Fruit fly (Drosophila melanogaster) whole organism, embryonic: ENCODE data around the gene CG7611.

Experiments
- Adf1 ChIP-seq: fragments of 200-800 bp; sonication (Bioruptor generic); IDR thresholded peaks from 2 replicates; pipeline ENCODE4 v1.3.6; 2022; ENCODE audit warnings: missing biosample characterization, missing genetic modification characterization
- Bdp1 ChIP-seq: fragments of 200-800 bp; sonication (Bioruptor generic); optimal IDR thresholded peaks from 3 replicates; lab custom pipeline; 2016; ENCODE audit warnings: missing biosample characterization, missing genetic modification characterization
- CG10209 ChIP-seq: fragments of 200-800 bp; sonication (Bioruptor generic); optimal IDR thresholded peaks from 3 replicates; lab custom pipeline; 2017; ENCODE audit warnings: missing biosample characterization, mild to moderate bottlenecking, missing genetic modification characterization, missing genetic modification reagents
- CG15696 ChIP-seq: fragments of 200-800 bp; sonication (Bioruptor generic); optimal IDR thresholded peaks from 2 replicates; lab custom pipeline; 2019; ENCODE audit warnings: missing biosample characterization, mild to moderate bottlenecking, missing genetic modification characterization, moderate library complexity
- CG1602 ChIP-seq: fragments of 200-800 bp; sonication (Bioruptor generic); optimal IDR thresholded peaks from 3 replicates; lab custom pipeline; 2016; ENCODE audit warnings: missing biosample characterization, missing genetic modification characterization
- CG16813 ChIP-seq: fragments of 200-800 bp; sonication (Bioruptor generic); IDR thresholded peaks from 3 replicates; pipeline ENCODE4 v1.3.6; 2022; ENCODE audit warnings: missing biosample characterization, missing genetic modification characterization; ENCODE audit not compliant: partially characterized antibody
- CG17829 ChIP-seq: fragments of 200-800 bp; optimal IDR thresholded peaks from 2 replicates; lab custom pipeline; 2019; ENCODE audit warnings: missing biosample characterization, mild to moderate bottlenecking, missing genetic modification characterization, moderate library complexity
- CG1832 ChIP-seq: fragments of 200-800 bp; sonication (Bioruptor generic); optimal IDR thresholded peaks from 2 replicates; lab custom pipeline; 2017; ENCODE audit warnings: missing biosample characterization, mild to moderate bottlenecking, missing genetic modification characterization, inconsistent platforms
- CG18476 ChIP-seq: fragments of 200-800 bp; sonication (Bioruptor generic); optimal IDR thresholded peaks from 2 replicates; lab custom pipeline; 2016; ENCODE audit warnings: missing biosample characterization, mild to moderate bottlenecking, missing genetic modification characterization
- CG2120 ChIP-seq: fragments of 200-800 bp; sonication (Bioruptor generic); optimal IDR thresholded peaks from 3 replicates; lab custom pipeline; 2016; ENCODE audit warnings: missing biosample characterization, missing genetic modification characterization
- CG33213 ChIP-seq: fragments of 200-800 bp; sonication (Bioruptor generic); optimal IDR thresholded peaks from 3 replicates; lab custom pipeline; 2016; ENCODE audit warnings: missing biosample characterization, missing genetic modification characterization
- CG4424 ChIP-seq: fragments of 200-800 bp; sonication (Bioruptor generic); optimal IDR thresholded peaks from 3 replicates; lab custom pipeline; 2016; ENCODE audit warnings: missing biosample characterization, missing genetic modification characterization
- CG5953 ChIP-seq: fragments of 200-800 bp; sonication (Bioruptor generic); IDR thresholded peaks from 2 replicates; pipeline ENCODE4 v1.3.6; 2022; ENCODE audit warnings: missing biosample characterization, missing genetic modification characterization
- CG7357 ChIP-seq: fragments of 200-800 bp; sonication (Bioruptor generic); IDR thresholded peaks from 3 replicates; pipeline ENCODE4 v1.3.6; 2022; ENCODE audit warnings: missing biosample characterization, missing genetic modification characterization
- CG7963 ChIP-seq: fragments of 200-800 bp; sonication (Bioruptor generic); IDR thresholded peaks from 3 replicates; pipeline ENCODE4 v1.3.6; 2022; ENCODE audit warnings: missing biosample characterization, missing genetic modification characterization; ENCODE audit not compliant: partially characterized antibody
- CG8944 ChIP-seq: fragments of 200-800 bp; sonication (Bioruptor generic); optimal IDR thresholded peaks from 3 replicates; lab custom pipeline; 2016; ENCODE audit warnings: missing biosample characterization, missing genetic modification characterization
- CG9437 ChIP-seq: fragments of 200-800 bp; sonication (Bioruptor generic); optimal IDR thresholded peaks from 2 replicates; lab custom pipeline; 2018; ENCODE audit warnings: missing biosample characterization, mild to moderate bottlenecking, missing genetic modification characterization
- CkIIα-i1 ChIP-seq: fragments of 200-800 bp; sonication (Bioruptor generic); IDR thresholded peaks from 2 replicates; pipeline ENCODE4 v1.3.6; 2022; ENCODE audit warnings: missing biosample characterization, missing genetic modification characterization
- D19B ChIP-seq: fragments of 200-800 bp; sonication (Bioruptor generic); optimal IDR thresholded peaks from 2 replicates; lab custom pipeline; 2017; ENCODE audit warnings: missing biosample characterization, mild to moderate bottlenecking, missing genetic modification characterization
- Dref ChIP-seq: fragments of 200-800 bp; sonication (Bioruptor generic); IDR thresholded peaks from 2 replicates; pipeline ENCODE4 v1.3.6; 2022; ENCODE audit warnings: missing biosample characterization, missing genetic modification characterization
- Fer3 ChIP-seq: fragments of 200-800 bp; sonication (Bioruptor generic); optimal IDR thresholded peaks from 2 replicates; lab custom pipeline; 2018; ENCODE audit warnings: missing biosample characterization, mild to moderate bottlenecking, missing genetic modification characterization, moderate library complexity
- Lpt ChIP-seq: fragments of >200 bp; optimal IDR thresholded peaks from 2 replicates; lab custom pipeline; 2018; ENCODE audit warnings: missing biosample characterization, missing genetic modification characterization
- MESR4 ChIP-seq: fragments of 200-800 bp; sonication (Bioruptor generic); optimal IDR thresholded peaks from 2 replicates; lab custom pipeline; 2018; ENCODE audit warnings: missing biosample characterization, mild to moderate bottlenecking, missing genetic modification characterization, moderate library complexity
- Med ChIP-seq: fragments of 200-800 bp; sonication (Bioruptor generic); peaks from one replicate; lab custom pipeline; 2016; ENCODE audit warnings: missing biosample characterization, missing genetic modification characterization, mild to moderate bottlenecking, inconsistent platforms, moderate library complexity
- Mrtf ChIP-seq: fragments of 200-800 bp; sonication (Bioruptor generic); IDR thresholded peaks from 3 replicates; pipeline ENCODE4 v1.3.6; 2022; ENCODE audit warnings: missing biosample characterization, missing genetic modification characterization
- NFAT ChIP-seq: fragments of 200-800 bp; sonication (Bioruptor generic); IDR thresholded peaks from 2 replicates; pipeline ENCODE4 v1.3.6; 2022; ENCODE audit warnings: missing biosample characterization, missing genetic modification characterization
- Nf-YC ChIP-seq: fragments of 200-800 bp; optimal IDR thresholded peaks from 3 replicates; lab custom pipeline; 2019; ENCODE audit warnings: missing biosample characterization, mild to moderate bottlenecking, missing genetic modification characterization, moderate library complexity
- NfI ChIP-seq: fragments of 200-800 bp; sonication (Bioruptor generic); optimal IDR thresholded peaks from 3 replicates; lab custom pipeline; 2018; ENCODE audit warnings: missing biosample characterization, mild to moderate bottlenecking, missing genetic modification characterization, moderate library complexity
- Oli ChIP-seq: fragments of 200-800 bp; sonication (Bioruptor generic); optimal IDR thresholded peaks from 2 replicates; lab custom pipeline; 2018; ENCODE audit warnings: missing biosample characterization, mild to moderate bottlenecking, missing genetic modification characterization, moderate library complexity
- Rfx ChIP-seq: fragments of 200-800 bp; sonication (Bioruptor generic); IDR thresholded peaks from 2 replicates; pipeline ENCODE4 v1.3.6; 2022; ENCODE audit warnings: missing biosample characterization, missing genetic modification characterization
- Scr ChIP-seq: fragments of 200-800 bp; sonication (Bioruptor generic); IDR thresholded peaks from 2 replicates; pipeline ENCODE4 v1.3.6; 2022; ENCODE audit warnings: missing biosample characterization, missing genetic modification characterization; ENCODE audit not compliant: partially characterized antibody
- Spps ChIP-seq: fragments of 200-800 bp; sonication (Bioruptor generic); optimal IDR thresholded peaks from 2 replicates; lab custom pipeline; 2018; ENCODE audit warnings: missing biosample characterization, mild to moderate bottlenecking, missing genetic modification characterization
- Sry-δ ChIP-seq: fragments of 200-800 bp; sonication (Bioruptor generic); optimal IDR thresholded peaks from 2 replicates; lab custom pipeline; 2016; ENCODE audit warnings: missing biosample characterization, missing genetic modification characterization
- Tbp ChIP-seq: fragments of >200 bp; optimal IDR thresholded peaks from 2 replicates; lab custom pipeline; 2018; ENCODE audit warnings: missing biosample characterization, missing genetic modification characterization
- ap ChIP-seq: fragments of 200-800 bp; sonication (Bioruptor generic); IDR thresholded peaks from 2 replicates; pipeline ENCODE4 v1.3.6; 2022; ENCODE audit warnings: missing biosample characterization, missing genetic modification characterization
- chif ChIP-seq, 2 experiments: fragments of 200-800 bp; sonication (Bioruptor generic); optimal IDR thresholded peaks; 3 replicates each; lab custom pipeline; 2016; ENCODE audit warnings: missing biosample characterization in 2 of 2, missing genetic modification characterization in 2 of 2
- ci ChIP-seq: fragments of 200-800 bp; sonication (Bioruptor generic); IDR thresholded peaks from 3 replicates; pipeline ENCODE4 v1.3.6; 2022; ENCODE audit warnings: missing biosample characterization, missing genetic modification characterization
- cwo ChIP-seq: fragments of 200-800 bp; sonication (Bioruptor generic); optimal IDR thresholded peaks from 3 replicates; lab custom pipeline; 2017; ENCODE audit warnings: missing biosample characterization, missing genetic modification characterization, mild to moderate bottlenecking, moderate library complexity, missing genetic modification reagents
- dm ChIP-seq: fragments of 200-800 bp; sonication (Bioruptor generic); optimal IDR thresholded peaks from 3 replicates; lab custom pipeline; 2016; ENCODE audit warnings: missing biosample characterization, missing genetic modification characterization
- dmrt11E ChIP-seq: fragments of 200-800 bp; sonication (Bioruptor generic); optimal IDR thresholded peaks from 3 replicates; lab custom pipeline; 2018; ENCODE audit warnings: missing biosample characterization, mild to moderate bottlenecking, missing genetic modification characterization, moderate library complexity
- emc ChIP-seq: fragments of 200-800 bp; sonication (Bioruptor generic); optimal IDR thresholded peaks from 2 replicates; lab custom pipeline; 2016; ENCODE audit warnings: missing biosample characterization, missing genetic modification characterization
- grn ChIP-seq: fragments of 200-800 bp; sonication (Bioruptor generic); optimal IDR thresholded peaks from 3 replicates; lab custom pipeline; 2017; ENCODE audit warnings: missing biosample characterization, missing genetic modification characterization
- gro ChIP-seq: fragments of 200-800 bp; sonication (Bioruptor generic); optimal IDR thresholded peaks from 2 replicates; lab custom pipeline; 2016; ENCODE audit warnings: missing biosample characterization, missing genetic modification characterization
- lab ChIP-seq: fragments of 200-800 bp; sonication (Bioruptor generic); optimal IDR thresholded peaks from 3 replicates; lab custom pipeline; 2017; ENCODE audit warnings: missing biosample characterization, missing genetic modification characterization, mild to moderate bottlenecking, moderate library complexity, missing genetic modification reagents
- nerfin-2 ChIP-seq: fragments of 200-800 bp; sonication (Bioruptor generic); IDR thresholded peaks from 2 replicates; pipeline ENCODE4 v1.3.6; 2022; ENCODE audit warnings: missing biosample characterization, missing genetic modification characterization; ENCODE audit not compliant: partially characterized antibody
- oc ChIP-seq: fragments of 200-800 bp; sonication (Bioruptor generic); optimal IDR thresholded peaks from 2 replicates; lab custom pipeline; 2018; ENCODE audit warnings: missing biosample characterization, mild to moderate bottlenecking, missing genetic modification characterization, moderate library complexity
- otp ChIP-seq: fragments of 200-800 bp; sonication (Bioruptor generic); IDR thresholded peaks from 3 replicates; pipeline ENCODE4, ENCODE4 v1.3.6; 2022; ENCODE audit warnings: missing biosample characterization, missing genetic modification characterization
- pros ChIP-seq: fragments of 200-800 bp; sonication (Bioruptor generic); optimal IDR thresholded peaks from 3 replicates; lab custom pipeline; 2019; ENCODE audit warnings: missing biosample characterization, mild to moderate bottlenecking, missing genetic modification characterization, moderate library complexity
- sc ChIP-seq, 3 experiments: fragments of >200 bp in 2 of 3; fragments of 200-800 bp in 1 of 3; sonication (Bioruptor generic) in 1 of 3; optimal IDR thresholded peaks; 2 replicates in 2 of 3; 3 replicates in 1 of 3; lab custom pipeline; 2017; ENCODE audit warnings: mild to moderate bottlenecking in 1 of 3, missing biosample characterization in 1 of 3, missing genetic modification characterization in 1 of 3, missing genetic modification reagents in 1 of 3
- tap ChIP-seq: fragments of 200-800 bp; optimal IDR thresholded peaks from 3 replicates; lab custom pipeline; 2019; ENCODE audit warnings: missing biosample characterization, mild to moderate bottlenecking, missing genetic modification characterization, moderate library complexity
- wek ChIP-seq: fragments of 200-800 bp; sonication (Bioruptor generic); optimal IDR thresholded peaks from 3 replicates; lab custom pipeline; 2018; ENCODE audit warnings: missing biosample characterization, mild to moderate bottlenecking, missing genetic modification characterization, moderate library complexity

The CG7611 gene

DNA sequence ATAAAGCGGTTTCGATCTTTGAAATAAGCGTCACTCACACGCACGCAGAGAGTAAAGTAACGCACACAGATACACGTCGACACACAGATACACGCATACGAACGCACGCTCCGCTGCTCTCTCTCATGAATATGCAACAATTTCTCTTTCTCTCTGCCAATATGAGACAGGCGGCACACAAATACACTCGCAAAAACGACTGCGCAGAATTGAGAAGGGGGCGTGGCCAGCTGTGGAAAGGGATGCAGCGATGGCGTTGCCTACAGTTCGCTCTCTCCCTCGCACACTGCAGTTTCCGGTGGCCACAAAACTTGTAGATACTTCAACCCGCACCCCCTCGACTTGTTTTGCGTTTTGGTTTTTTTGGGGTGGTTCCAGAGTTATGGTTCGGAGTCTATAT, 43.4 kb upstream of the CG7611 start (continued):
- TF ChIP-seq emc (GFP tag; lab: Kevin White, UChicago), result no peak
- no peak for TF ChIP-seq Scr (GFP tag; lab: Robert Waterston, UW)
- TF ChIP-seq Fer3 (tag; lab: Kevin White, UChicago), result no peak
- no peak for TF ChIP-seq CG8944 (GFP tag; lab: Kevin White, UChicago)
- TF ChIP-seq pros (GFP tag; lab: Kevin White, UChicago), result no peak
- TF ChIP-seq CG4424, result peak; percentile 18
- TF ChIP-seq lab (GFP tag; lab: Kevin White, UChicago), result peak; percentile 63
- TF ChIP-seq CG1602 (GFP tag; lab: Kevin White, UChicago), result no peak
- peak; percentile 25 for TF ChIP-seq CG9437 (GFP tag; lab: Kevin White, UChicago)
- TF ChIP-seq ci (GFP tag; lab: Robert Waterston, UW), result peak; percentile 92
- 0 out of 3 replicates have a peak, but pooled peaks have one; percentile 11 for TF ChIP-seq Mrtf
- TF ChIP-seq ap (GFP tag; lab: Robert Waterston, UW), result no peak
- TF ChIP-seq Tbp (GFP tag; lab: Kevin White, UChicago), result no peak
- no peak for TF ChIP-seq Dref
- TF ChIP-seq grn (GFP tag; lab: Kevin White, UChicago), result peak; percentile 13
- TF ChIP-seq MESR4, result no peak
- TF ChIP-seq CG7357 (GFP tag; lab: Robert Waterston, UW), result no peak
- peak; percentile 69; the same call in 2 of the 3 replicates for TF ChIP-seq otp (GFP tag; lab: Robert Waterston, UW)
- no peak for TF ChIP-seq Sry-δ (GFP tag; lab: Kevin White, UChicago)
- TF ChIP-seq sc (optimal IDR thresholded peaks at IDR 0.05; lab: Kevin White, UChicago), result no peak
- TF ChIP-seq sc (GFP tag; optimal IDR thresholded peaks at IDR 0.05; lab: Kevin White, UChicago), result peak; percentile 30
- no peak for TF ChIP-seq dm (GFP tag; lab: Kevin White, UChicago)
- TF ChIP-seq CG1832, result peak; percentile 89
- TF ChIP-seq Bdp1, result no peak
- no peak for TF ChIP-seq CG2120 (GFP tag; lab: Kevin White, UChicago)
- no peak for TF ChIP-seq CkIIα-i1 (GFP tag; lab: Robert Waterston, UW)
- TF ChIP-seq CG18476 (GFP tag; lab: Kevin White, UChicago), result no peak
- peak; percentile 55 for TF ChIP-seq oc (tag; lab: Kevin White, UChicago)
- peak; percentile 90 for TF ChIP-seq Med
- TF ChIP-seq CG5953 (GFP tag; lab: Robert Waterston, UW), result peak; percentile 72; the same call in 1 of the 2 replicates
- TF ChIP-seq CG10209 (GFP tag; lab: Kevin White, UChicago), result no peak
- no peak for TF ChIP-seq NFAT (GFP tag; lab: Robert Waterston, UW)
- no peak for TF ChIP-seq tap (tag; lab: Kevin White, UChicago)
- TF ChIP-seq Spps (tag; lab: Kevin White, UChicago), result no peak
- TF ChIP-seq CG7963 (GFP tag; lab: Robert Waterston, UW), result no peak
- TF ChIP-seq CG16813 (GFP tag; lab: Robert Waterston, UW), result no peak
- no peak for TF ChIP-seq cwo
- TF ChIP-seq CG15696 (tag; lab: Kevin White, UChicago), result no peak
- no peak; the same call in 1 of the 2 replicates for TF ChIP-seq Rfx (GFP tag; lab: Robert Waterston, UW)
- peak; percentile 65 for TF ChIP-seq wek (GFP tag; lab: Kevin White, UChicago)
- peak; percentile 81 for TF ChIP-seq Adf1
- TF ChIP-seq dmrt11E, result no peak
- peak; percentile 98 for TF ChIP-seq Nf-YC (tag; lab: Kevin White, UChicago)
- TF ChIP-seq NfI, result peak; percentile 64
- no peak for TF ChIP-seq nerfin-2
- TF ChIP-seq gro (GFP tag; lab: Kevin White, UChicago), result no peak
- TF ChIP-seq CG17829 (tag; lab: Kevin White, UChicago), result peak; percentile 51
- TF ChIP-seq chif (GFP tag; optimal IDR thresholded peaks at IDR 0.05; lab: Kevin White, UChicago), result no peak
- TF ChIP-seq D19B (GFP tag; lab: Kevin White, UChicago), result no peak
- TF ChIP-seq CG33213 (GFP tag; lab: Kevin White, UChicago), result no peak
- TF ChIP-seq Oli, result no peak
- no peak for TF ChIP-seq Lpt (GFP tag; lab: Kevin White, UChicago)
